Worm (Caenorhabditis elegans): Measurements from ENCODE around the gene ZK353.10.
A peak's percentile ranks its signal among the peaks of the same experiment; 100 is the strongest.

ZK353.10 gene

DNA sequence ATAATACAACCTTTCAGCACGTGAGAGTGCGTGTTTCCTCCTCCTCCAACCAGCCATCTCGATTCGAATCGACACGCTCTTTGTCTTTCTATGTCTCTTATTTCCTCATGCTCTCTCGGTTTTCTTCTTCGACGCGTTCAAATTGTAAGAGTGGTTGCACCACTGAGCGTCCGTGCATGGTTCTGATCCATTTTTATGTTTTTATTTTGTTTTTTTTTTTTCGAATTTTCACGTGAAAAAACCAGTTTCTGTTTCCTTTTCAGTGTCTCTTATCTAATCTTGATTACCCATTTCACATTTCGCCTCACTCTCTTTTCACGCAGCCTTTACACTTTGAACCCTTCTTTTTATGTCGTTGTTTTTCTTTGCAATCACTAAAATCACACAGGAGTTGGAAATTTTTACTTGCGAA, 23.4 kb downstream of the ZK353.10 start (continued):
- TF ChIP-seq dpl-1 (GFP tag; optimal IDR thresholded peaks at IDR 0.05) = peak in 1 of 3 experiments; percentile 17
- TF ChIP-seq mdl-1 (tag; optimal IDR thresholded peaks at IDR 0.05) = peak in 1 of 2 experiments; percentile 74
- TF ChIP-seq lin-35 (GFP tag; optimal IDR thresholded peaks at IDR 0.05) = peak; percentile 19 to 35
- TF ChIP-seq alr-1 (tag; optimal IDR thresholded peaks at IDR 0.05; ENCODE audit: borderline replicate concordance) = no peak
- peak in 4 of 6 experiments; percentile 53 to 91 (median 72) for TF ChIP-seq elt-3 (tag; optimal IDR thresholded peaks at IDR 0.05)

DNA sequence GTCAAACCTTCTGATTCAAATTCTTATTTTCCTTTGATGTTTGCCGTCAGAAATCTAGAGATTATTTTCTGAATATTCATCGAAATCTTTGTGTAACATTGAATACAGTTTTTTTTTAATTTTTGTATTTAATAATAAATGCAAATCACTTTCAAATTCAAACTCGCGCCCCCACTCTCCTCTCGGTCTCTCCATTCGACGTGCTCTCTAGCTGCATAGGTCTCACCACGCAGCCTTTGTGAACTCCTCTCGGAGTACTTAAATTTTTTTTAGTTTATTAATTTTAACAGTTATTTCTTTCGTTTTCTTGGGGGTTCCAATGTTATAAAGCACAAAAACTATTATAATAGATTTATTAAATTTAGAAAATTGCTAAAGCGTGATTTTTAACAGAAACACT, 24.0 kb downstream of the ZK353.10 start:
- TF ChIP-seq ces-1 (GFP tag; optimal IDR thresholded peaks at IDR 0.05) (no peak), lin-35 (GFP tag; optimal IDR thresholded peaks at IDR 0.05) (peak in 1 of 2 experiments; percentile 4), dpl-1 (GFP tag; optimal IDR thresholded peaks at IDR 0.05) (peak in 1 of 3 experiments; percentile 36), efl-1 (optimal IDR thresholded peaks at IDR 0.05) (peak; percentile 35 to 55), efl-1 (GFP tag; optimal IDR thresholded peaks at IDR 0.05 in 1 of 2) (peak; percentile 51 to 60)

DNA sequence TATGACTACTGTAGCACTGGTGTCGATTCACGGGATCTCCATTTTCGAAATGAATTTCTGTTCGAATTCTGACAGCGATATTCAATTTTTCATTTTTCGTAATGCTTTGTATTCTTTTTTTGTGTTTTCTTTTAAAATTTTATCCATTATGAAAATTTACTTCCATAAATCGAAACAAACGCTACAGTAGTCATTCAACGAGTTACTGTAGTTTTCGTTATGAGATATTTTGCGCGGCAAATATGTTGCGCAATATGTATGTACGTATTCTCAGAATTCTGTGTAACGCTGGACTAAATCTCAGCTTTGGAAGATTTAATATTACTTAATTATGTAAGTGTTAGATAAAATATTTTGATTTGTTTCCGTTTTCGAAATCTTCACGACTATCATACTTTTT, 25.1 kb downstream of the ZK353.10 start:
- TF ChIP-seq efl-1 (optimal IDR thresholded peaks at IDR 0.05) (no peak), efl-1 (GFP tag; optimal IDR thresholded peaks at IDR 0.05 in 1 of 2) (peak in 1 of 2 experiments; percentile 17), aly-2 (tag; optimal IDR thresholded peaks at IDR 0.05) (no peak)

DNA sequence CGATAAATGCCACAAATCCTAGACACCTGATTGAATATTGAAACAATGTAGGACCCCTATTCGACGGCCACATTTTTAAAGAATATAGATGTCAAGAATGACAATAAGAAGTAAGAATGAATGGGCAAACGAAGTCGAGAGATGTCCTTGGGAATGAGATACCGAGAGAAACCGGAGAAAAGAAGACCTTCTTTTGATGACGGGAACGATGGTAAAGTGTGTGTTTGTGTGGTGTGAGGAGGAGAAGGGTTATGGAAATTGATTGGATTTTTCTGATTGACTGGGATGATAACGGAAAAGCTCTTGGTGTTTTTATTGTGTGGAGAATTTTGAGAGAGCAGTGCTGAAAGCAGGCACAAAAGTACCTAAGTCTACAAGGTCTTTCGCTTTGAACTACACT, 25.6 kb downstream of the ZK353.10 start, which contains the start of gene R05D3.9:
Gene R05D3.9 (minus strand): TSS at position 101 of the 400 bp plus-strand sequence.
- TF ChIP-seq efl-1 (optimal IDR thresholded peaks at IDR 0.05) (no peak), efl-1 (GFP tag; optimal IDR thresholded peaks at IDR 0.05 in 1 of 2) (peak in 1 of 2 experiments; percentile 6), blmp-1 (tag; optimal IDR thresholded peaks at IDR 0.05) (peak; percentile 35), mep-1 (tag; optimal IDR thresholded peaks at IDR 0.05) (peak; percentile 49), hpl-2 (GFP tag; optimal IDR thresholded peaks at IDR 0.05) (no peak), nhr-85 (tag) (peak; percentile 46), egl-13 (tag; optimal IDR thresholded peaks at IDR 0.05) (no peak)

DNA sequence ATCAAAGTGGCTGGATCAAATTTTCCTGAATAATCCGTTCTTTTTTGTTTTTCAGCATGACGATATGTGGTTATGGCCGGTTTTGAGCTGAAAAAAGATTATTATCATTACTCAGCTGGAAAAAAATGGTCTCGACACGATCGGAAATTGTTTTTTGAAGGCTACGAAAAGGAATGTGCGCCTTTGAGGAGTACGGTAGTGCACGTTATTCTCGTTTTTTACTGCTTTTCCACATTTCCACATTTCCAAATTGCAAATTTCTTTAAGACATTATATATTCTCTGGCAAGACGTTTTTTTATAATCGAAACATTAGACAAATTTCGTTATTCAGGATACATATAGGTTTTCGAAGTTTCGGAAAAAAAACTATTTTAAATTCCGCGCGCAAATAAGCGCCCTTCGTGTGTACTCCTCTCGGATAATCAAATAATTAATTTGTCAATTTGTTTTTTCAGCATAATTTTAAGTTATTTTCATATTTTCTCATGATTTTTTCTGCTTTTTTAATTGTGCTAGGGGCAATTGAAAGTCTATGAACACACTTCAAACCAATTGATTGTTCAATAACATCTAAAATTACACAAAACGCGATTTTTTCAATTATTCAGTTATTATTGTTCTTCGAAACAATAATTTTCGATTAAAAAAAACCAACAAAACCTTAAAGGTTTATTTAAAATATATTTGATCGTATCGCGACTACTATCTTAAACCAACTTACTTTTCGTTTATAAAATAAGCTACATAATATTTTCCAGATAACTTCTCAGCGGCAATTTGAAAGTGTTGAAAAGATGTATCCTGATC, 30.8 kb downstream of the ZK353.10 start, which contains the start of gene R05D3.3:
Gene R05D3.3 (plus strand): TSS at position 759 of the 809 bp plus-strand sequence.
- TF ChIP-seq F16B12.6 (tag; optimal IDR thresholded peaks at IDR 0.05) (no peak), dpl-1 (GFP tag; optimal IDR thresholded peaks at IDR 0.05) (peak in 2 of 3 experiments; percentile 4 to 36), efl-1 (optimal IDR thresholded peaks at IDR 0.05) (peak in 1 of 2 experiments; percentile 29), efl-1 (GFP tag; optimal IDR thresholded peaks at IDR 0.05 in 1 of 2) (peak; percentile 33 to 93), lin-35 (GFP tag; optimal IDR thresholded peaks at IDR 0.05) (peak in 1 of 2 experiments; percentile 62)

DNA sequence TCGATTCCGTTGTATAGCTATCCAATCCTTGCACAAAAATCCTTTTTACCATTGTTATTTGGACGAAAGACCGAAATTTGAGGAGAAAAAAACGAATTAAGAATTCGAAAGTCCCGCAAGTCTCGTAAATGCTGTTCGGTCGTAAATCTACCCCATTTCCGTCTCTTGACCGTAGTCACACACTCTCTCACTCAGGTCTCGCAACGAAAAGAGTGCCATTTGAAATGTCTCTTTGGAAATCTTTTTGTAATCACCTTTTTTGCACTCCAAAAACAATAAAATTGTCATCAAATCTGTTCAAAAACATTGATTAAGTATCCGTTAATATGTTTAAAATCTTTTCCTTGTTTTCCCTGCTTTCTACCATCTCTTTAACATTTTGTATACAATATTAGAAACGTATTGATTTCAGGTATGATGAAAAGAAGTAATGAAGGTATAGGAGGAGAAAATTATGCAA, 36.0 kb downstream of the ZK353.10 start, which contains the start of the genes R05D3.8 and rfp-1:
Gene R05D3.8 (minus strand): TSS at position 115 of the 460 bp plus-strand sequence.
Gene rfp-1 (plus strand): TSS at position 410 of the 460 bp plus-strand sequence.
- TF ChIP-seq nhr-77 (tag; optimal IDR thresholded peaks at IDR 0.05) (peak; percentile 90), grh-1 (GFP tag; IDR thresholded peaks at IDR 0.05) (peak; percentile 66), sox-4 (tag; optimal IDR thresholded peaks at IDR 0.05) (no peak), dpl-1 (GFP tag; optimal IDR thresholded peaks at IDR 0.05) (peak; percentile 80 to 86 (median 85)), pax-3 (tag; optimal IDR thresholded peaks at IDR 0.05) (no peak), mep-1 (tag; optimal IDR thresholded peaks at IDR 0.05) (peak; percentile 91), aha-1 (tag; optimal IDR thresholded peaks at IDR 0.05) (no peak), lin-13 (GFP tag; optimal IDR thresholded peaks at IDR 0.05) (peak; percentile 73), fkh-4 (tag; optimal IDR thresholded peaks at IDR 0.05; ENCODE audit: borderline replicate concordance) (no peak), C34B4.2 (tag; optimal IDR thresholded peaks at IDR 0.05) (no peak), ama-1 (optimal IDR thresholded peaks at IDR 0.05) (no peak), nhr-20 (tag; optimal IDR thresholded peaks at IDR 0.05) (peak; percentile 79), elt-3 (tag; optimal IDR thresholded peaks at IDR 0.05) (peak in 3 of 6 experiments; percentile 4 to 74 (median 20)), unc-30 (tag; optimal IDR thresholded peaks at IDR 0.05) (no peak), tlp-1 (tag; optimal IDR thresholded peaks at IDR 0.05) (no peak), elt-2 (tag; optimal IDR thresholded peaks at IDR 0.05) (peak; percentile 21), mdl-1 (tag; optimal IDR thresholded peaks at IDR 0.05) (peak in 1 of 2 experiments; percentile 67), nhr-19 (GFP tag; conservative IDR thresholded peaks at IDR 0.05) (peak; percentile 68), nhr-12 (tag; optimal IDR thresholded peaks at IDR 0.05) (no peak), snpc-4 (tag; optimal IDR thresholded peaks at IDR 0.05) (peak; percentile 4), lin-15B (tag; optimal IDR thresholded peaks at IDR 0.05) (peak; percentile 92), nhr-71 (tag; optimal IDR thresholded peaks at IDR 0.05) (peak; percentile 85), lin-14 (GFP tag; optimal IDR thresholded peaks at IDR 0.05) (peak; percentile 85), zag-1 (tag; optimal IDR thresholded peaks at IDR 0.05) (no peak), egl-13 (tag; optimal IDR thresholded peaks at IDR 0.05) (no peak), ceh-8 (GFP tag; optimal IDR thresholded peaks at IDR 0.05) (no peak), ets-5 (GFP tag; IDR thresholded peaks at IDR 0.05) (no peak), fkh-10 (GFP tag; optimal IDR thresholded peaks at IDR 0.05) (peak; percentile 58)

All from whole organism, L1 larva.